Worm (Caenorhabditis elegans) whole organism, late embryonic: Measurements from ENCODE around the gene ccdc-55.

Experiments used
- C38D4.7 ChIP-seq: fragments of 200-800 bp; sonication (Bioruptor generic); optimal IDR thresholded peaks from 2 replicates; lab custom pipeline; 2018; ENCODE audit warnings: mild to moderate bottlenecking, missing genetic modification characterization, moderate library complexity, missing compliant biosample characterization
- F13H6.1 ChIP-seq: sonication (generic microtip); optimal IDR thresholded peaks from 2 replicates; lab custom pipeline; 2016; ENCODE audit warnings: missing genetic modification characterization, missing compliant biosample characterization
- K09A11.1 ChIP-seq: sonication (generic microtip); optimal IDR thresholded peaks from 2 replicates; lab custom pipeline; 2017; ENCODE audit warnings: antibody characterized with exemption, mild to moderate bottlenecking, missing genetic modification characterization, missing compliant biosample characterization; ENCODE audit not compliant: insufficient read depth
- T23F11.4 ChIP-seq: fragments of 200-800 bp; sonication (Bioruptor generic); optimal IDR thresholded peaks from 2 replicates; lab custom pipeline; 2018; ENCODE audit warnings: mild to moderate bottlenecking, missing genetic modification characterization, missing compliant biosample characterization
- Y22D7AL.16 ChIP-seq: sonication (generic microtip); optimal IDR thresholded peaks from 2 replicates; lab custom pipeline; 2016; ENCODE audit warnings: missing genetic modification characterization, missing compliant biosample characterization
- ceh-18 ChIP-seq: sonication (generic microtip); optimal IDR thresholded peaks from 2 replicates; lab custom pipeline; 2016; ENCODE audit warnings: missing genetic modification characterization, missing compliant biosample characterization
- ceh-19 ChIP-seq: fragments of 200-800 bp; sonication (Bioruptor generic); optimal IDR thresholded peaks from 2 replicates; lab custom pipeline; 2018; ENCODE audit warnings: mild to moderate bottlenecking, missing genetic modification characterization, missing compliant biosample characterization
- ceh-22 ChIP-seq: sonication (generic microtip); optimal IDR thresholded peaks from 2 replicates; lab custom pipeline; 2017; ENCODE audit warnings: missing biosample characterization, missing genetic modification characterization
- ceh-24 ChIP-seq: sonication (generic microtip); optimal IDR thresholded peaks from 2 replicates; lab custom pipeline; 2016; ENCODE audit warnings: mild to moderate bottlenecking, missing genetic modification characterization, missing compliant biosample characterization
- ceh-30 ChIP-seq: fragments of 150-350 bp; optimal IDR thresholded peaks from 2 replicates; lab custom pipeline; 2014; ENCODE audit warnings: missing biosample characterization, missing genetic modification characterization
- ceh-34 ChIP-seq: sonication (generic microtip); optimal IDR thresholded peaks from 2 replicates; lab custom pipeline; 2016; ENCODE audit warnings: mild to moderate bottlenecking, missing genetic modification characterization, missing compliant biosample characterization
- ceh-45 ChIP-seq: fragments of 200-800 bp; sonication (Bioruptor generic); IDR thresholded peaks from 2 replicates; pipeline ENCODE4 v1.3.6; 2022; ENCODE audit warnings: missing genetic modification reagents, missing genetic modification characterization, missing compliant biosample characterization
- ceh-48 ChIP-seq: sonication (generic microtip); optimal IDR thresholded peaks from 2 replicates; lab custom pipeline; 2016; ENCODE audit warnings: missing genetic modification characterization, inconsistent platforms, missing compliant biosample characterization
- che-1 ChIP-seq: sonication (generic microtip); optimal IDR thresholded peaks from 2 replicates; lab custom pipeline; 2016; ENCODE audit warnings: mild to moderate bottlenecking, missing genetic modification characterization, missing compliant biosample characterization
- elt-2 ChIP-seq: sonication (generic microtip); optimal IDR thresholded peaks from 2 replicates; lab custom pipeline; 2016; ENCODE audit warnings: missing genetic modification reagents, missing genetic modification characterization, missing compliant biosample characterization
- elt-4 ChIP-seq: sonication (generic microtip); optimal IDR thresholded peaks from 2 replicates; lab custom pipeline; 2016; ENCODE audit warnings: missing genetic modification characterization, missing compliant biosample characterization
- ets-4 ChIP-seq: sonication (generic microtip); optimal IDR thresholded peaks from 2 replicates; lab custom pipeline; 2016; ENCODE audit warnings: missing genetic modification characterization, missing compliant biosample characterization
- fax-1 ChIP-seq: sonication (generic microtip); optimal IDR thresholded peaks from 2 replicates; lab custom pipeline; 2016; ENCODE audit warnings: missing genotype, missing genetic modification characterization, missing compliant biosample characterization
- fkh-6 ChIP-seq: sonication (generic microtip); optimal IDR thresholded peaks from 2 replicates; lab custom pipeline; 2016; ENCODE audit warnings: missing genetic modification characterization, missing compliant biosample characterization
- hlh-15 ChIP-seq: sonication (generic microtip); optimal IDR thresholded peaks from 2 replicates; lab custom pipeline; 2016; ENCODE audit warnings: missing genetic modification characterization, missing compliant biosample characterization
- hlh-30 ChIP-seq: sonication (generic microtip); optimal IDR thresholded peaks from 2 replicates; lab custom pipeline; 2017; ENCODE audit warnings: antibody characterized with exemption, missing genetic modification characterization, missing compliant biosample characterization; ENCODE audit not compliant: insufficient read depth
- hlh-6 ChIP-seq: sonication (generic microtip); optimal IDR thresholded peaks from 2 replicates; lab custom pipeline; 2016; ENCODE audit warnings: missing genotype, missing genetic modification characterization, missing compliant biosample characterization
- hlh-8 ChIP-seq: sonication (generic microtip); optimal IDR thresholded peaks from 2 replicates; lab custom pipeline; 2016; ENCODE audit warnings: missing genotype, missing genetic modification characterization, missing compliant biosample characterization
- lin-11 ChIP-seq: fragments of 200-800 bp; sonication (Bioruptor generic); optimal IDR thresholded peaks from 2 replicates; lab custom pipeline; 2018; ENCODE audit warnings: mild to moderate bottlenecking, missing genetic modification characterization, missing compliant biosample characterization
- madf-2 ChIP-seq: sonication (generic microtip); optimal IDR thresholded peaks from 2 replicates; lab custom pipeline; 2017; ENCODE audit warnings: missing genetic modification characterization, missing compliant biosample characterization
- nfya-1 ChIP-seq: sonication (generic microtip); optimal IDR thresholded peaks from 2 replicates; lab custom pipeline; 2017; ENCODE audit warnings: missing genetic modification characterization, mild to moderate bottlenecking, missing compliant biosample characterization, antibody characterized with exemption, moderate library complexity
- npax-4 ChIP-seq: sonication (generic microtip); optimal IDR thresholded peaks from 2 replicates; lab custom pipeline; 2016; ENCODE audit warnings: missing genetic modification characterization, missing compliant biosample characterization
- odd-2 ChIP-seq: sonication (generic microtip); optimal IDR thresholded peaks from 2 replicates; lab custom pipeline; 2017; ENCODE audit warnings: antibody characterized with exemption, mild to moderate bottlenecking, missing genetic modification characterization, missing compliant biosample characterization
- pat-9 ChIP-seq: fragments of 200-800 bp; sonication (Bioruptor generic); optimal IDR thresholded peaks from 2 replicates; lab custom pipeline; 2018; ENCODE audit warnings: mild to moderate bottlenecking, missing genetic modification characterization, moderate library complexity, missing compliant biosample characterization
- pha-2 ChIP-seq: sonication (generic microtip); optimal IDR thresholded peaks from 2 replicates; lab custom pipeline; 2017; ENCODE audit warnings: mild to moderate bottlenecking, missing genetic modification characterization, missing compliant biosample characterization
- pha-4 ChIP-seq: fragments of 150-350 bp; optimal IDR thresholded peaks from 2 replicates; lab custom pipeline; 2018; ENCODE audit warnings: missing biosample characterization, missing genetic modification reagents, missing genetic modification characterization
- pros-1 ChIP-seq: fragments of 150-350 bp; optimal IDR thresholded peaks from 2 replicates; lab custom pipeline; 2014; ENCODE audit warnings: missing biosample characterization, missing genetic modification reagents, missing genetic modification characterization
- ref-2 ChIP-seq: sonication (generic microtip); optimal IDR thresholded peaks from 2 replicates; lab custom pipeline; 2016; ENCODE audit warnings: missing genetic modification characterization, missing compliant biosample characterization
- sdc-2 ChIP-seq: sonication (generic microtip); optimal IDR thresholded peaks from 2 replicates; lab custom pipeline; 2016; ENCODE audit warnings: missing genotype, missing genetic modification characterization, missing compliant biosample characterization
- sox-2 ChIP-seq: fragments of 200-800 bp; sonication (Bioruptor generic); IDR thresholded peaks from 2 replicates; pipeline ENCODE4 v1.3.6; 2022; ENCODE audit warnings: missing genetic modification reagents, missing genetic modification characterization, missing compliant biosample characterization
- tbx-2 ChIP-seq: sonication (generic microtip); optimal IDR thresholded peaks from 2 replicates; lab custom pipeline; 2016; ENCODE audit warnings: missing genetic modification characterization, missing compliant biosample characterization
- unc-3 ChIP-seq, 2 experiments: fragments of 200-800 bp in 1 of 2; sonication (Bioruptor generic) in 1 of 2; sonication (generic microtip) in 1 of 2; conservative IDR thresholded peaks in 1 of 2; optimal IDR thresholded peaks in 1 of 2; 2 replicates each; pipeline versions ENCODE4 v1.3.6 to Lab custom; 2016 to 2022; ENCODE audit warnings: missing compliant biosample characterization in 2 of 2, missing genetic modification characterization in 2 of 2, missing genetic modification reagents in 1 of 2
- unc-55 ChIP-seq: sonication (generic microtip); optimal IDR thresholded peaks from 2 replicates; lab custom pipeline; 2017; ENCODE audit warnings: missing biosample characterization, missing genetic modification reagents, missing genetic modification characterization
- unc-86 ChIP-seq: sonication (generic microtip); optimal IDR thresholded peaks from 2 replicates; lab custom pipeline; 2016; ENCODE audit warnings: missing genetic modification characterization, missing compliant biosample characterization
- zip-5 ChIP-seq: sonication (generic microtip); optimal IDR thresholded peaks from 2 replicates; lab custom pipeline; 2016; ENCODE audit warnings: missing genetic modification characterization, missing compliant biosample characterization
- ztf-16 ChIP-seq: sonication (generic microtip); optimal IDR thresholded peaks from 2 replicates; lab custom pipeline; 2017; ENCODE audit warnings: missing genetic modification characterization, missing compliant biosample characterization

ccdc-55 gene

DNA sequence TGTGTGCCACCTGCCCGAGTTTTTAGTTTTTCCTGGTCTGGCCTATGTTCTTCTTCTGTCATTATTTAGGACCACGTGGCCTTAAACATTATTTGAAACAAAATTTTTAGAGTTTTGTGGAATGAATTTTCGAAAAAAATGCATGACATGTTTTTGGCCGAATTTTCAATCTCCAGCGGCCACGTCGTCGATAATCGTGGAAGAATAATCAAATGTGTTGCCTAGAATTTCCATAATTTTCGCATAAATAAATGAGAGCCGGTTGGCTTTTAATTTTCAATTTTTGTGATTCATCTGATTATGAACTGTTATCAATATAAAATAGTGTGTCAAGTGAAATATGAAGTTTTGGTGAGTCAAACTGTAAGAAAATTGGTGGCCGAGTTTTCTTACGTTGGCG lies 7.6 kb downstream of the ccdc-55 start, which contains the start of gene C01G12.16:
Gene C01G12.16, plus strand, starts transcription at position 301 of the 400 bp plus-strand sequence.
- TF ChIP-seq F13H6.1 (tag; lab: Kevin White, UChicago) (no peak), madf-2 (tag; lab: Kevin White, UChicago) (no peak), C38D4.7 (GFP tag; lab: Kevin White, UChicago) (no peak), ets-4 (tag; lab: Kevin White, UChicago) (no peak), hlh-30 (tag; lab: Kevin White, UChicago) (no peak), T23F11.4 (GFP tag; lab: Kevin White, UChicago) (no peak), K09A11.1 (tag; lab: Kevin White, UChicago) (no peak), nfya-1 (no peak), hlh-8 (no peak), Y22D7AL.16 (tag; lab: Kevin White, UChicago) (no peak), elt-4 (tag; lab: Kevin White, UChicago) (no peak), ceh-34 (tag; lab: Kevin White, UChicago) (no peak), ref-2 (tag; lab: Kevin White, UChicago) (no peak), hlh-15 (tag; lab: Kevin White, UChicago) (no peak)

DNA sequence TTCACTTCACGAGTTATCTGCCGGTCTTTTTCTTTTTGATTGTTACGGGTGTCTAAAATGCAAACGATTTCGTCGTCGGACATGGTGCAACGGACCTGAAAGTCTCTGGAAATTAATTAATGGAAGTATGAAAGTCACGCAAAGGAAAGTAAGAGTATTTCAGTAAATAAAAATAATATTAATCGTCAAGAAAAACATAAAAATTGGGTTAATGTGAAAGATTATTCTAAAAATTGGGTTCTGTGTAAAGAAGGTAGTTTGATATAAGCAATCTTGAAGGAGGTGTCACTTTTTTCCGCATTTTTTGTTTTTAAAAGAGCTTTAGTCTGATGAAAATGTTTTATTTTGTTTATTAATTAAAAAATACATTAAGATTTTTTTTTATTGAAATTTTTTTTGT lies 11.3 kb downstream of the ccdc-55 start, which contains the start of gene C16C10.9:
Gene C16C10.9, minus strand, starts transcription at position 101 of the 400 bp plus-strand sequence.
- no peak for TF ChIP-seq ztf-16 (tag; lab: Kevin White, UChicago)
- no peak for TF ChIP-seq fkh-6 (tag; lab: Kevin White, UChicago)
- TF ChIP-seq pha-4 = no peak
- TF ChIP-seq unc-86 (tag; lab: Kevin White, UChicago) = no peak
- TF ChIP-seq lin-11 (tag; lab: Kevin White, UChicago) = no peak
- no peak for TF ChIP-seq odd-2 (tag; lab: Kevin White, UChicago)
- TF ChIP-seq unc-55 (GFP tag; lab: Kevin White, UChicago) = no peak
- TF ChIP-seq sdc-2 = no peak
- no peak for TF ChIP-seq pat-9 (tag; lab: Kevin White, UChicago)
- TF ChIP-seq ets-4 (tag; lab: Kevin White, UChicago) = no peak

DNA sequence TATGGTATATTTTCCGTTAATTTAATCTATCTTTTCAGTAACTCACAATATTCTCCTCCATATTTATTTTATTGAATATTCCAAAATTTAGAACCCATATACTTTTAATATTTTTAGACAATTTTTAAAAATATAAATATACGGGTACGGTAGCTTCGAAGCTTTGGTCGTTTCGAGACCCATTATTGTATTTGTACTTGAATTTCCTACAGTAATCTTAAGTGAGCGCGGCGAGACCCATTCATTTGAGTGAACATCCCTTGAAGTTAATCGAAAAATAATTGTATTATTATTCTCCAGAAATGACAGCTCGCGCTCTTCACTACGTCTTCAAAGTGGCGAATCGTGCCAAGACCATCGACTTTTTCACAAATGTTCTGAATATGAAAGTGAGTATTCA lies 15.3 kb downstream of the ccdc-55 start, which contains the start of gene glod-4:
Gene glod-4, plus strand, starts transcription at position 301 of the 400 bp plus-strand sequence.
- TF ChIP-seq ceh-24 (tag; lab: Kevin White, UChicago) = no peak
- no peak for TF ChIP-seq nfya-1
- TF ChIP-seq ceh-30 (tag; lab: Kevin White, UChicago) = no peak
- TF ChIP-seq tbx-2 (tag; lab: Kevin White, UChicago) = no peak
- TF ChIP-seq pha-2 (tag; lab: Kevin White, UChicago) = no peak
- TF ChIP-seq hlh-15 (tag; lab: Kevin White, UChicago) = no peak
- TF ChIP-seq ceh-48 = no peak
- no peak for TF ChIP-seq pha-4
- TF ChIP-seq hlh-6 (tag; lab: Kevin White, UChicago) = no peak
- no peak for TF ChIP-seq elt-2 (tag; lab: Kevin White, UChicago)
- TF ChIP-seq ref-2 (tag; lab: Kevin White, UChicago) = no peak
- TF ChIP-seq ceh-22 (tag; lab: Kevin White, UChicago) = no peak
- no peak for TF ChIP-seq zip-5 (tag; lab: Kevin White, UChicago)

DNA sequence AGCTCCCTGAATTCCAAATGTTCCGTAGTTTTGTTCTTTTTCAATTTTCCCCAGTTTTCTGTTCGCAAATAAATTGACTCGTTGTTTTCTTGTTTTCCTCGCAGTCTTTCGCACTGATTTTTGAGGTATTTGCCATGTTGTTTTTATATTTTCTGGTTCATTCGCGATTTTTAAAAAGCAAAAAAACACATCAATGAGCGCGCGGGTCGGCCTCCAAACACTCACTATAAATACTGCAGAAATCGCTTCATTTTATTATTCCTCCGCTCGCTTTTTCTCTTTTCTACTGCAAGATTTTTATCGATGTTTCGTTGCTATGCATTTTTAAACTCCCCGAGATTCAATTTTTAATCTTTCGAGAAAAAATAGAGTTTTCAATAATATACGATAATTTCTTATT lies 15.7 kb downstream of the ccdc-55 start:
- TF ChIP-seq che-1 (tag; lab: Kevin White, UChicago) (no peak), ceh-18 (no peak), elt-4 (tag; lab: Kevin White, UChicago) (no peak), ceh-19 (no peak), ceh-45 (GFP tag; lab: Robert Waterston, UW) (no peak), unc-86 (tag; lab: Kevin White, UChicago) (no peak), unc-3 (GFP tag; conservative IDR thresholded peaks at IDR 0.05; lab: Robert Waterston, UW) (no peak), unc-3 (tag; optimal IDR thresholded peaks at IDR 0.05; lab: Kevin White, UChicago) (no peak), lin-11 (tag; lab: Kevin White, UChicago) (no peak), sox-2 (no peak), fax-1 (tag; lab: Kevin White, UChicago) (no peak), pat-9 (tag; lab: Kevin White, UChicago) (no peak), C38D4.7 (GFP tag; lab: Kevin White, UChicago) (no peak), pros-1 (no peak), npax-4 (tag; lab: Kevin White, UChicago) (no peak), ceh-30 (tag; lab: Kevin White, UChicago) (no peak)
